Fruit fly (Drosophila melanogaster) S2 (cell line): Measurements from ENCODE around the gene Bx.
A peak's percentile ranks its signal among the peaks of the same experiment; 100 is the strongest.

ENCODE experiments used
- CG8478 ChIP-seq: fragments of >200 bp; optimal IDR thresholded peaks from 2 replicates; lab custom pipeline; 2018
- CTCF ChIP-seq, 2 experiments: fragments of >200 bp; optimal IDR thresholded peaks; 2 replicates each; lab custom pipeline; 2018

The Bx gene

DNA sequence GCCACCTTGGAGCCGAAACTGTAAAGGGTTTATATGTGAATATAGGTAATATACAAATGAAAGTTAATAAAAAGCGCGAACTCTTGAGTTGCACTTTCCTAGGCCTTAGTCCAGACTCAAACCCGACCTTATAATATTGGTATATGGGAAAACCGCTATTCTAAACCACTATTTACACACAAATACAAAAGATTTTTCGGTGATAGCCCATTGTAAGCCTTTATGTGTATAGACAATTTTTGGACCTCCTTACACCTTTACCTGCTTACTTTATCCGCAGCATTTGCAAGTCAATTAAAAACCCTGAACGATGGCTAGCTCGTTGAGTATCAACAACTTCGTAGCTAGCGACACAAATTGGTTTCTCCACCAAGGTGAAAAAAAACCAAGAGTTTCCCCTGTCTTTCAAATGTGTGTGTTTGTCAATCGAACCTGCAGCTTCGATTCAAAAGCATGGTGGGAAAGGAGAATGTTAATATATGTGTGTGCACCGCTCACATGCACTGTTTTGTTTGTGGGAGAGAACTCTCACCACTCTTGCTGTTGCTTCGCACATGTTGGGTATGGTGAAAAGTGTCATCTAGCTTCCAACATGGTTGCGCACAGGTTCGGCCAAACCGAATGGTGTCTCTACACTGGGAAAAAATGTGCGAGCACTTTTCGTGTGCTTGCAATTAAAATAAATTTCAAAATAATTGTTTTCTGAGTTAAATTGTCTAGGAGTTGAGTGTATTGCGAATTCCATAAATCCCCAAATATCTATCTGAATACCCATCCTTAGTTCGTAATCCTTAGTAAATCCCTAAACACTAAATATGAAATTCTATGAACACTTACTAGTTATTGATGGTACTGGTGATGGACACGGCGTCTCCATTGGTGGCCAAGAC, 8.3 kb upstream of the Bx start:
- no peak for TF ChIP-seq CG8478 (lab: Kevin White, UChicago)
- TF ChIP-seq CTCF (optimal IDR thresholded peaks at IDR 0.05; lab: Kevin White, UChicago): no peak

DNA sequence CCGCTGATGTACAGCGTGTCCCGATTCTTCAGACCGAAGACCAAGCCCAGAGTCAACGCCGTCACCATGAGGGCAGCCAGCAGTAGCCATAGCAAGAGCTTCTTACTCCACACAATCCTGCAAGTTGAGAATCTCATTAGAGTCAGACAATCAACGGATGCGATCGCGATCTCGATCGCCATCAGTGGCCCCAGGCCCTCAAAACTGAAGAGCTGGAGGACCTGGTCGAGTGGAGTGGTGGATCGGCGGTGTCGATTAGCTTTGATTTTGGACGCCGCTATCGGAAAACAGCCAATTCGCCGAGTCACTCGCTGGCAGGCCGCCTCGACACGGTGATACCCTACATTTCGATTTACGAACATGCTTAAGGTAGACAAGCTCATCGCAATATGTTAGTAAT, 6.7 kb upstream of the Bx start:
- TF ChIP-seq CTCF (optimal IDR thresholded peaks at IDR 0.05; lab: Kevin White, UChicago) (no peak), CG8478 (lab: Kevin White, UChicago) (no peak)

DNA sequence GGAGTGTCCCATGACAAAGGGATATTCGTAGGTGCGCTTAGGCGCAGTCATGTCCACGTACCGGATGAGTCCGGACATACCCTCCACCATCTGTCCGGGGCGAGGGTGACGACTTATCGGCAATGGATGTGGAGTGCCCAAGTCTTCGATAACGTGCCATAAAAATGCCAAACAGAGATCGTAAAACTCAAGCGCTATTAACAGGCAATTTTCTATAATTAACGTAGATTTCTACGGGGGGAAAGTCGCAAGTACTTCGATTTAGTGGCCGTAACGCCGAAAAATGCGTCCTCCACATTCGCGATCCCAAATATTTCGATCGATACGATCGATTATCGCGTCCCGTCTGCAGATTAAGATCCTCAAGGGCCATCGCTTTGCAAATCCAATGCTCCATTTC, 5.8 kb upstream of the Bx start:
- TF ChIP-seq CTCF (optimal IDR thresholded peaks at IDR 0.05; lab: Kevin White, UChicago): no peak
- TF ChIP-seq CG8478 (lab: Kevin White, UChicago): no peak

DNA sequence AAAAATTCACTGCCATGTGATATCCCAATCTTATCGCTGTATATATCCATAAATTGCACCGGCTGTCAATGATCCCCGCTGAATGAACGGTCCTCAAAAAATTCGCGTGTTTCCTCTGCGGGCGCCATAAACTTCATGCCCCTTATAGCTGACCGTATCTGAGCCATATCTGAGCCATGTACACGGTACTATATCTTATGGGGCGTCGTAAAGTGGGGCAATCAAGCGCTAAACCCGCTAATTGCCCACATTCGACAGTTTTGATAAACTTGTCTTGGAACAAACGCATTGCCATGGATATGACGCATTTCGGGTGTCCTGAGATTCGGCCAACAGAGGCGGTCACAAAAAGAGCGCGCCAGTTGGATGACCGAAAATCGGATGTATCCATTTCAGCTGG, 4.3 kb upstream of the Bx start:
- TF ChIP-seq CG8478 (lab: Kevin White, UChicago) (no peak), CTCF (optimal IDR thresholded peaks at IDR 0.05; lab: Kevin White, UChicago) (no peak)

- no peak for TF ChIP-seq CTCF (optimal IDR thresholded peaks at IDR 0.05; lab: Kevin White, UChicago)
- TF ChIP-seq CG8478 (lab: Kevin White, UChicago): no peak
Observed at dm6 chrX:18512271-18512679, 3.0 kb upstream of the Bx start, which contains the start of gene Ggt-1. TSS of gene Ggt-1 (minus strand) at chrX:18512521.

- TF ChIP-seq CG8478 (lab: Kevin White, UChicago) (no peak), CTCF (optimal IDR thresholded peaks at IDR 0.05; lab: Kevin White, UChicago) (no peak)
Observed at dm6 chrX:18514767-18515166, 461 bp upstream of the Bx start, which contains the start of gene CG6470. TSS of gene CG6470 (minus strand) at chrX:18514867.

DNA sequence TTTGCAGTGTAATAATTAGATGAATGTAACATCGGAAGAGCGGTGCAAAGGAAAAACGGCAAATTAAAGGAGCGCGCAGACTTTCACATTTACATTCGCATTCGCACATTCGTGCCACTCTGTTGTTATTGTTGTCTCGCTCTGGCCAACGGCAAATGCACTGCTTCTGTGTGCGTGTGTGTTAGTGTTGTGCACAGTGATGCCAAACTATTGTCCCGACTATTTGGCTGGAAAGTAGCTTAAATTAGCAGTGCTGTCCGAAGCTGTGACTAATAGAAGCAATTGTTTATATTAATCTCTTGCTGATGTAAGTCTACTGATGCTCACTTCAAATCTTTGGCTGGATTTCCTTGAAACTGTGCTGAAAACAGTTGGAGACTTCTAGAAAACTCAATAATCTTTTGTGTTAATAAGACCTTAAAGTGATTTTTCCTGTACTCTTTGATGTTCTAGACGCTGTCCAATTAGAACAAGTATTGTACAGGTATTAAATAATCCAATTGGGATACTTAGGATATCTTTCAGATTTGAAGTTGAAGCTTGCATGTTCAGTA, 837 bp downstream of the Bx start:
- TF ChIP-seq CTCF (optimal IDR thresholded peaks at IDR 0.05; lab: Kevin White, UChicago): peak; percentile 6 to 42
- TF ChIP-seq CG8478 (lab: Kevin White, UChicago): no peak

- TF ChIP-seq CTCF (optimal IDR thresholded peaks at IDR 0.05; lab: Kevin White, UChicago) (peak; percentile 93 to 96), CG8478 (lab: Kevin White, UChicago) (no peak)
Observed at dm6 chrX:18517415-18517814, 2.2 kb downstream of the Bx start.

- no peak for TF ChIP-seq CG8478 (lab: Kevin White, UChicago)
- TF ChIP-seq CTCF (optimal IDR thresholded peaks at IDR 0.05; lab: Kevin White, UChicago): no peak
Observed at dm6 chrX:18520360-18520759, 5.1 kb downstream of the Bx start.

DNA sequence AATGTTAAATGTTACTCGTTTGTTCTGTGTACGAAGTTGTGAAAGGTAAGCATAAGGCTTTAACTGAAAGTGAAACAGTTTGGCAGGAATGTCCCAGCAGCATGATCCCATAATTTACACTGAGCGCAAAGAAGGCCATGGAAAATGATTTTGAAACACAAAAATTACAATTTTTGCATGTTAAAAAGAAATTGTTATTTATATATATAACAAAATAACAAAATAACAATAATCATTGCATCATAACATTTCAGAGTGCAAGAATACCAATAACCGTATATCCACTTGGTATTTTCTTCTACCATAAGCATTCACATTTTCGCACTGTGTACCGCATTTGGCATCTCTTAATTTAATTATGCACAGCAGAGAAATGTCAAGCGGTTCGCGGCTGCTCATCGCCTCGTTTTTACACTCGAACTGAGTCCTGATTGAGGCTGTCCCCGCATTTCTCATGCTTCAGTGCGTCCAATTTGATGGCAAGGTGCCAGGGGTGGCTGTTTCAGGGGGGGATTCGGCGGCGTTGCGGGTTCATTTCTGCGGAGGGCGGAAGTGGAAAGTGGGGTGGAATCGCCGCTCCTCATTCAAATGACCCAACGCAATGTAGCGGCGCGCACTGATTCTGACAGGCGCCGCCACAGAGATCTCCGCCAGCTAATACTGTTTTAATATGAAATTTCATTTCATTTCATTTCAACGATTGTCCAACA, 7.3 kb downstream of the Bx start, which contains the start of gene CG6481:
TSS of gene CG6481 (minus strand) at position 51 of the 710 bp plus-strand sequence.
- TF ChIP-seq CG8478 (lab: Kevin White, UChicago) (no peak), CTCF (optimal IDR thresholded peaks at IDR 0.05; lab: Kevin White, UChicago) (no peak)

DNA sequence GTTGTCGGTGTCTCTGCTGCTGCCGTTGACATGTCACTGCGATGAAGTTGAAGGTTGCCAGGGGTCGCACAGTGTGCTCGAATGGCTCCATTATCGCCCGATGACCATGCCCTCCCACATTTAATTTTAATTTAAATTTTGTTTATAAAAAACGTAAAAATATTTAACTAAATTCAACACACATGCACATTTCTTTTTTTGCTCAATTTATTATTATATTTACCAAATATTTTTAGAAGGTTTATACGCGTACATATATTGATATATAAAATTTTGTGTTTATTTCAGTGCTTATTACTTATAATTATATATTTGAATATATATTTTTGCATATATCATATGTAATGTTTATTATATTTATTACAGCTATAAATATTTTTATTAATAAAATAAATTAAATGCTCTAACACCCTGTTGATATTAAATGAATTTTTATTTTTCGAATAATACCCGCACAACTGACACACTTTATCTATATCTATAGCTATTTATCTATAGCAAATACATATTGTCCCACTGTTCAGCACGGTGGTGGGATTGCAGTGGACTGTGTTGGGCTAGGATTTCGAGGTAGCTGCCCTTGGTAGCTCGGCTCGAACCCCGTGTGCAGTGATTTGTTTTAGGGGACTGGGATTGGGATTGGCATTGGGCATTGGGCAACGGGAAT, 8.1 kb downstream of the Bx start:
- TF ChIP-seq CTCF (optimal IDR thresholded peaks at IDR 0.05; lab: Kevin White, UChicago) (no peak), CG8478 (lab: Kevin White, UChicago) (no peak)

DNA sequence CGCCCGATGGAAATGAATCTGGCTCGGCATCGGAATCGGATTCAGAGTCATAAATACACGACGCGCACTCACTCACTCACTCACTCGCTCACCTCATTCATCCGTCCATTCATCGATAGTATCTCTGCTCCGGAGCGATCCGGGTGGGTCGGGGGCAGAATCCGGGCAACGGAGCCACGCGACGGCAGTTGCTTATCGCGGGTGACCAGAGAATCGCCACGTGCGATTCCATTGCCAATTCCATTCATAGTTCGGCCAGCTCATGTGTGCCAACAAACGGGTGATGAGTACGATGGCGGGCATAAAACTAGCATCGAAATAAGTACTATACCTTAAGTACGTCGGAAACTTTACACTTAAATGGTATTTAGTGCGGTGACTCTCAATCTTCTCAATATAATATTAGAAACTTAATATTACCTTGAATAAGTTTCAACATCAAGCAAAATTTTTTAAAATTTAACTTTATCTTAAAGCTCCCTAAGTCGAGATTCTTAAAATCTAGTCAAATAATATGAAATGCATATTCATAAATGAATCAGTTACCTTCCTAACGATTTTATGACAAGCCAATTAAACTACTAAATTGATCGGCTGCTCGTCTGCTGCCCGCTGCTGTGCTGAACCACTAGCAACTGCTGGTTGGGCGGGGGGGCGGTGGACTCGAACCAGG, 9.5 kb downstream of the Bx start:
- TF ChIP-seq CTCF (optimal IDR thresholded peaks at IDR 0.05; lab: Kevin White, UChicago) (no peak), CG8478 (lab: Kevin White, UChicago) (no peak)

- TF ChIP-seq CTCF (optimal IDR thresholded peaks at IDR 0.05; lab: Kevin White, UChicago) (no peak), CG8478 (lab: Kevin White, UChicago) (no peak)
Observed at dm6 chrX:18528166-18528733, 13.0 kb downstream of the Bx start, which contains the start of the genes CG15042 and CG15047. TSS of gene CG15042 (minus strand) at chrX:18528266. TSS of gene CG15047 (plus strand) at chrX:18528683.
